Fruit fly (Drosophila melanogaster) Kc167 (cell line): ENCODE measurements around the gene CG14567.

Experiments
- Myc ChIP-seq: fragments of >200 bp; optimal IDR thresholded peaks from 2 replicates; lab custom pipeline; 2017; ENCODE audit warnings: missing external identifiers
- Sin3A ChIP-seq: fragments of >200 bp; optimal IDR thresholded peaks from 2 replicates; lab custom pipeline; 2018; ENCODE audit warnings: missing external identifiers
- h ChIP-seq: fragments of >200 bp; optimal IDR thresholded peaks from 3 replicates; lab custom pipeline; 2018; ENCODE audit warnings: missing external identifiers
- insv ChIP-seq: fragments of >200 bp; optimal IDR thresholded peaks from 3 replicates; lab custom pipeline; 2018; ENCODE audit warnings: missing external identifiers
- psq ChIP-seq: fragments of >200 bp; optimal IDR thresholded peaks from 2 replicates; lab custom pipeline; 2017; ENCODE audit warnings: missing external identifiers
- ttk ChIP-seq: sonication (Bioruptor generic); optimal IDR thresholded peaks from 2 replicates; lab custom pipeline; 2017; ENCODE audit warnings: missing external identifiers

DNA sequence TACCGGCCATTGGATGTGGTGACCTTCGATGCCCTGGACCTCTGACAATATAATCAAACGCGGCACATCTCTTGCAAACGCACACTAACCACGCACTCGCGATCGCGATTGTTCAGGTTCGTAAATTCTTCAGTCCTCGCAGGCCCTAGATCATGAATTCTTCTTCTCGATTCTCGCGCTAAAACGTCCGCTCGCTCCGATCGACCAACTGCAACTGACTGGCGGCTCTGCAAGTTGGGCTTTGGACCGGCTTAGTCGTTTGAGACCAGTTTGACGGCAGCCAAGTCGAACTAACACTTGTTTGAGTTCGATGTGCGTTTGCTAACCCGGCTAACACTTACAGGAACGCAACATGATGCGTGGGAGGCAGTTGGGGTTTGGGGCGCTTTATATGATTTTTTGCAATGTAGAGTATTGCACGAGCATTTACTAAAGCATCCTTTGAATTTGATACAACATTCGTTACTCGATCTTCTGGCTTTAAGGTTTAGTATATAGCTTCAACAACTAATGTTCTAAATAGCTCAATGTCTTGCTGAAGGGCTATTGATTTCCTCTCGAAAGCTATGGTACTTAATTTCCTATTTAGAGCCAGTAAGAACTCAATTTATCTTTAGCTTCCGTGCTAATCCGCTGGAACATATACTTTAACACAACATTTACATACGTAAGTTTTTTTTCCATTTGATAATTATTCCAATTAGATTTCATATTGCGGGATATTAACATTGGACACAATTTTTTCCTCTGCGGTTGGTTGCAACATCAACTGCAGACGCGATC is 31.9 kb downstream of the CG14567 start, which contains the start of gene CG32447:
- TF ChIP-seq h (lab: Kevin White, UChicago) = no peak
- TF ChIP-seq insv (lab: Kevin White, UChicago) = no peak
- TF ChIP-seq Sin3A = no peak
- TF ChIP-seq ttk = no peak
- TF ChIP-seq psq (lab: Kevin White, UChicago) = no peak
- no peak for TF ChIP-seq Myc (lab: Kevin White, UChicago)
